Worm (Caenorhabditis elegans) whole organism, L1 larva: Measurements from ENCODE around the gene npr-22.
A peak's percentile ranks its signal among the peaks of the same experiment; 100 is the strongest.

Source experiments
- C16A3.4 ChIP-seq: fragments of 150-350 bp; optimal IDR thresholded peaks from 2 replicates; lab custom pipeline; 2014; ENCODE audit warnings: missing biosample characterization, missing genetic modification characterization
- C34B4.2 ChIP-seq: sonication (generic microtip); optimal IDR thresholded peaks from 2 replicates; lab custom pipeline; 2017; ENCODE audit warnings: mild to moderate bottlenecking, missing genetic modification characterization, missing compliant biosample characterization
- aha-1 ChIP-seq: fragments of 150-350 bp; optimal IDR thresholded peaks from 2 replicates; lab custom pipeline; 2014; ENCODE audit warnings: missing biosample characterization, missing genetic modification characterization
- aly-2 ChIP-seq: fragments of 150-350 bp; optimal IDR thresholded peaks from 2 replicates; lab custom pipeline; 2014; ENCODE audit warnings: missing biosample characterization, missing genetic modification characterization
- ama-1 ChIP-seq: fragments of 150-350 bp; optimal IDR thresholded peaks from 2 replicates; lab custom pipeline; 2014
- blmp-1 ChIP-seq: fragments of 150-350 bp; optimal IDR thresholded peaks from 2 replicates; lab custom pipeline; 2014; ENCODE audit warnings: missing biosample characterization, missing genetic modification characterization
- ceh-82 ChIP-seq, 3 experiments: fragments of 150-350 bp in 1 of 3; sonication (generic microtip) in 2 of 3; optimal IDR thresholded peaks; 2 replicates each; lab custom pipeline; 2014 to 2017; ENCODE audit warnings: missing biosample characterization in 3 of 3, missing genetic modification characterization in 3 of 3
- ceh-90 ChIP-seq: sonication (generic microtip); optimal IDR thresholded peaks from 2 replicates; lab custom pipeline; 2016; ENCODE audit warnings: missing genetic modification characterization, missing compliant biosample characterization
- ces-1 ChIP-seq: fragments of 150-350 bp; optimal IDR thresholded peaks from 2 replicates; lab custom pipeline; 2014; ENCODE audit warnings: missing biosample characterization, missing genetic modification reagents, missing genetic modification characterization
- dsc-1 ChIP-seq: sonication (generic microtip); optimal IDR thresholded peaks from 2 replicates; lab custom pipeline; 2016; ENCODE audit warnings: mild to moderate bottlenecking, missing genetic modification characterization, missing compliant biosample characterization
- efl-1 ChIP-seq, 4 experiments: fragments of 150-350 bp; optimal IDR thresholded peaks in 3 of 4; peaks in 1 of 4; 1 replicate in 1 of 4; 2 replicates in 3 of 4; lab custom pipeline; 2014; ENCODE audit warnings: missing biosample characterization in 2 of 4, missing genetic modification characterization in 2 of 4, missing genetic modification reagents in 2 of 4
- egl-13 ChIP-seq: sonication (generic microtip); optimal IDR thresholded peaks from 2 replicates; lab custom pipeline; 2016; ENCODE audit warnings: missing genotype, missing genetic modification reagents, missing genetic modification characterization, missing compliant biosample characterization
- egl-27 ChIP-seq, 2 experiments: fragments of 150-350 bp in 1 of 2; sonication (generic microtip); optimal IDR thresholded peaks; 3 replicates each; lab custom pipeline; 2017 to 2018; ENCODE audit warnings: missing biosample characterization in 2 of 2, missing genetic modification characterization in 2 of 2, missing genetic modification reagents in 2 of 2
- elt-3 ChIP-seq, 6 experiments: fragments of 150-350 bp in 1 of 6; sonication (generic microtip); optimal IDR thresholded peaks; 2 replicates each; lab custom pipeline; 2017 to 2018; ENCODE audit warnings: missing biosample characterization in 6 of 6, missing genetic modification characterization in 6 of 6, inconsistent platforms in 1 of 6
- fos-1 ChIP-seq: fragments of 150-350 bp; optimal IDR thresholded peaks from 2 replicates; lab custom pipeline; 2014; ENCODE audit warnings: missing biosample characterization, missing genetic modification characterization
- grh-1 ChIP-seq: fragments of 200-800 bp; sonication (Bioruptor generic); IDR thresholded peaks from 2 replicates; pipeline ENCODE4 v1.3.6; 2022; ENCODE audit warnings: missing genetic modification reagents, missing genetic modification characterization, missing compliant biosample characterization
- hlh-17 ChIP-seq: fragments of 200-800 bp; sonication (Bioruptor generic); optimal IDR thresholded peaks from 2 replicates; lab custom pipeline; 2018; ENCODE audit warnings: missing genetic modification characterization, mild to moderate bottlenecking, missing compliant biosample characterization, moderate library complexity, borderline replicate concordance
- isw-1 ChIP-seq: fragments of 200-800 bp; sonication (Bioruptor generic); IDR thresholded peaks from 2 replicates; pipeline ENCODE4 v1.3.6; 2022; ENCODE audit warnings: missing genetic modification characterization, missing compliant biosample characterization
- jun-1 ChIP-seq: fragments of 150-350 bp; optimal IDR thresholded peaks from 2 replicates; lab custom pipeline; 2014; ENCODE audit warnings: missing biosample characterization, missing genetic modification reagents, missing genetic modification characterization
- lin-13 ChIP-seq: fragments of 150-350 bp; optimal IDR thresholded peaks from 2 replicates; lab custom pipeline; 2014; ENCODE audit warnings: missing biosample characterization, missing genetic modification reagents, missing genetic modification characterization
- lin-14 ChIP-seq: fragments of 200-800 bp; sonication (Bioruptor generic); optimal IDR thresholded peaks from 2 replicates; lab custom pipeline; 2018; ENCODE audit warnings: mild to moderate bottlenecking, missing genetic modification characterization, moderate library complexity, missing compliant biosample characterization
- lin-15B ChIP-seq: fragments of 150-350 bp; sonication (generic microtip); optimal IDR thresholded peaks from 3 replicates; lab custom pipeline; 2014; ENCODE audit warnings: missing biosample characterization, missing genetic modification characterization
- lin-35 ChIP-seq, 2 experiments: fragments of 150-350 bp; optimal IDR thresholded peaks; 2 replicates each; lab custom pipeline; 2014; ENCODE audit warnings: missing biosample characterization in 2 of 2, missing genetic modification characterization in 2 of 2, missing genetic modification reagents in 2 of 2
- lin-39 ChIP-seq: fragments of 150-350 bp; optimal IDR thresholded peaks from 2 replicates; lab custom pipeline; 2014; ENCODE audit warnings: missing biosample characterization, missing genetic modification reagents, missing genetic modification characterization
- lir-3 ChIP-seq: sonication (generic microtip); optimal IDR thresholded peaks from 2 replicates; lab custom pipeline; 2016; ENCODE audit warnings: mild to moderate bottlenecking, missing genetic modification characterization, moderate library complexity, missing compliant biosample characterization; ENCODE audit not compliant: poor library complexity
- nhr-12 ChIP-seq: sonication (generic microtip); optimal IDR thresholded peaks from 2 replicates; lab custom pipeline; 2017; ENCODE audit warnings: missing biosample characterization, missing genetic modification characterization
- nhr-19 ChIP-seq: fragments of 200-800 bp; sonication (Bioruptor generic); conservative IDR thresholded peaks from 2 replicates; pipeline ENCODE4 v1.3.6; 2022; ENCODE audit warnings: missing genetic modification characterization, missing compliant biosample characterization
- nhr-237 ChIP-seq: fragments of 150-350 bp; optimal IDR thresholded peaks from 2 replicates; lab custom pipeline; 2014; ENCODE audit warnings: missing biosample characterization, missing genetic modification characterization
- nhr-28 ChIP-seq: fragments of 150-350 bp; optimal IDR thresholded peaks from 2 replicates; lab custom pipeline; 2014; ENCODE audit warnings: missing biosample characterization, missing genetic modification characterization
- nhr-71 ChIP-seq: sonication (generic microtip); optimal IDR thresholded peaks from 2 replicates; lab custom pipeline; 2016; ENCODE audit warnings: mild to moderate bottlenecking, missing genetic modification characterization, moderate library complexity, missing compliant biosample characterization
- nhr-76 ChIP-seq: sonication (generic microtip); optimal IDR thresholded peaks from 2 replicates; lab custom pipeline; 2017; ENCODE audit warnings: missing biosample characterization, missing genetic modification characterization
- nhr-84 ChIP-seq: sonication (generic microtip); optimal IDR thresholded peaks from 2 replicates; lab custom pipeline; 2017; ENCODE audit warnings: missing biosample characterization, missing genetic modification characterization
- nhr-90 ChIP-seq: sonication (generic microtip); optimal IDR thresholded peaks from 2 replicates; lab custom pipeline; 2016; ENCODE audit warnings: mild to moderate bottlenecking, missing genetic modification characterization, missing compliant biosample characterization; ENCODE audit not compliant: poor library complexity
- pag-3 ChIP-seq: sonication (generic microtip); optimal IDR thresholded peaks from 2 replicates; lab custom pipeline; 2017; ENCODE audit warnings: missing genetic modification characterization, mild to moderate bottlenecking, missing compliant biosample characterization, antibody characterized with exemption, borderline replicate concordance; ENCODE audit not compliant: insufficient read depth
- pax-3 ChIP-seq: fragments of 200-800 bp; sonication (Bioruptor generic); optimal IDR thresholded peaks from 2 replicates; lab custom pipeline; 2018; ENCODE audit warnings: mild to moderate bottlenecking, missing genetic modification characterization, moderate library complexity, missing compliant biosample characterization
- rnt-1 ChIP-seq: sonication (generic microtip); optimal IDR thresholded peaks from 2 replicates; lab custom pipeline; 2016; ENCODE audit warnings: mild to moderate bottlenecking, missing genetic modification characterization, moderate library complexity, missing compliant biosample characterization
- sox-4 ChIP-seq: sonication (generic microtip); optimal IDR thresholded peaks from 2 replicates; lab custom pipeline; 2016; ENCODE audit warnings: missing genetic modification characterization, missing compliant biosample characterization
- sptf-1 ChIP-seq: fragments of 150-350 bp; optimal IDR thresholded peaks from 2 replicates; lab custom pipeline; 2014; ENCODE audit warnings: missing biosample characterization, missing genetic modification characterization
- sup-37 ChIP-seq: fragments of 200-800 bp; sonication (Bioruptor generic); optimal IDR thresholded peaks from 2 replicates; lab custom pipeline; 2018; ENCODE audit warnings: mild to moderate bottlenecking, missing genetic modification characterization, missing compliant biosample characterization
- swsn-7 ChIP-seq: sonication (generic microtip); optimal IDR thresholded peaks from 2 replicates; lab custom pipeline; 2016; ENCODE audit warnings: missing genetic modification characterization, missing compliant biosample characterization
- tlp-1 ChIP-seq: fragments of 150-350 bp; optimal IDR thresholded peaks from 2 replicates; lab custom pipeline; 2014; ENCODE audit warnings: missing biosample characterization, missing genetic modification characterization
- vab-15 ChIP-seq: sonication (generic microtip); optimal IDR thresholded peaks from 2 replicates; lab custom pipeline; 2017; ENCODE audit warnings: missing genotype, mild to moderate bottlenecking, missing genetic modification characterization, missing compliant biosample characterization
- xbp-1 ChIP-seq: sonication (generic microtip); optimal IDR thresholded peaks from 2 replicates; lab custom pipeline; 2016; ENCODE audit warnings: missing genetic modification characterization, missing compliant biosample characterization
- zag-1 ChIP-seq: fragments of 150-350 bp; optimal IDR thresholded peaks from 2 replicates; lab custom pipeline; 2014; ENCODE audit warnings: missing biosample characterization, missing genetic modification characterization
- zip-4 ChIP-seq: fragments of 200-800 bp; sonication (Bioruptor generic); optimal IDR thresholded peaks from 2 replicates; lab custom pipeline; 2018; ENCODE audit warnings: mild to moderate bottlenecking, missing genetic modification characterization, moderate library complexity, missing compliant biosample characterization
- ztf-11 ChIP-seq, 2 experiments: sonication (generic microtip); optimal IDR thresholded peaks; 2 replicates each; lab custom pipeline; 2016 to 2017; ENCODE audit warnings: missing genetic modification characterization in 2 of 2, missing biosample characterization in 1 of 2, missing compliant biosample characterization in 1 of 2
- ztf-4 ChIP-seq: fragments of 150-350 bp; optimal IDR thresholded peaks from 2 replicates; lab custom pipeline; 2014; ENCODE audit warnings: missing biosample characterization, missing genetic modification characterization

npr-22 gene

ce11 chrIV:8559132-8559531 lies at the start of gene npr-22:
Gene npr-22, plus strand, starts transcription at chrIV:8559432.
- no peak for TF ChIP-seq sptf-1 (tag; lab: Kevin White, UChicago)
- no peak for TF ChIP-seq tlp-1
- no peak for TF ChIP-seq nhr-12 (tag; lab: Kevin White, UChicago)
- no peak for TF ChIP-seq blmp-1 (tag; lab: Kevin White, UChicago)
- no peak for TF ChIP-seq isw-1 (GFP tag; lab: Robert Waterston, UW)
- TF ChIP-seq aly-2, result no peak
- TF ChIP-seq nhr-237 (tag; lab: Kevin White, UChicago), result no peak
- TF ChIP-seq ztf-11 (tag; optimal IDR thresholded peaks at IDR 0.05; lab: Kevin White, UChicago), result no peak
- no peak for TF ChIP-seq zag-1 (tag; lab: Kevin White, UChicago)

ce11 chrIV:8510534-8510933 lies 48.7 kb upstream of the npr-22 start, which contains the start of gene tag-77:
Gene tag-77, minus strand, starts transcription at chrIV:8510548.
- TF ChIP-seq fos-1 (tag; lab: Kevin White, UChicago), result peak; percentile 84
- peak; percentile 20 for TF ChIP-seq nhr-90 (tag; lab: Kevin White, UChicago)
- TF ChIP-seq efl-1 (optimal IDR thresholded peaks at IDR 0.05; lab: Kevin White, UChicago), result peak; percentile 6 to 51
- TF ChIP-seq efl-1 (GFP tag; optimal IDR thresholded peaks at IDR 0.05 in 1 of 2; lab: Kevin White, UChicago), result no peak
- TF ChIP-seq sup-37 (GFP tag; lab: Kevin White, UChicago), result no peak
- TF ChIP-seq elt-3 (tag; optimal IDR thresholded peaks at IDR 0.05; lab: Kevin White, UChicago), result peak in 1 of 6 experiments; percentile 2
- TF ChIP-seq swsn-7, result no peak
- TF ChIP-seq jun-1 (tag; lab: Kevin White, UChicago), result peak; percentile 32
- TF ChIP-seq lin-14 (GFP tag; lab: Kevin White, UChicago), result peak; percentile 27
- no peak for TF ChIP-seq lin-39 (tag; lab: Kevin White, UChicago)
- peak in 1 of 2 experiments; percentile 1 for TF ChIP-seq lin-35 (GFP tag; optimal IDR thresholded peaks at IDR 0.05; lab: Kevin White, UChicago)
- TF ChIP-seq rnt-1, result peak; percentile 14

ce11 chrIV:8511056-8511455 lies 48.2 kb upstream of the npr-22 start, which contains the start of gene mes-6:
Gene mes-6, plus strand, starts transcription at chrIV:8511284.
- TF ChIP-seq lin-15B (tag; lab: Kevin White, UChicago) (no peak), tlp-1 (no peak), vab-15 (peak; percentile 19), nhr-76 (tag; lab: Kevin White, UChicago) (no peak), lin-13 (GFP tag; lab: Kevin White, UChicago) (no peak), ztf-4 (tag; lab: Kevin White, UChicago) (no peak), aha-1 (no peak), swsn-7 (no peak), ama-1 (lab: Kevin White, UChicago) (no peak), egl-13 (tag; lab: Kevin White, UChicago) (no peak), egl-27 (tag; optimal IDR thresholded peaks at IDR 0.05; lab: Kevin White, UChicago) (no peak), nhr-28 (tag; lab: Kevin White, UChicago) (no peak), sup-37 (GFP tag; lab: Kevin White, UChicago) (no peak), hlh-17 (GFP tag; lab: Kevin White, UChicago) (no peak), nhr-237 (tag; lab: Kevin White, UChicago) (no peak), grh-1 (GFP tag; lab: Robert Waterston, UW) (no peak), nhr-19 (GFP tag; lab: Robert Waterston, UW) (peak; percentile 16; the same call in 1 of the 2 replicates), nhr-71 (peak; percentile 42), ces-1 (GFP tag; lab: Kevin White, UChicago) (peak; percentile 46), blmp-1 (tag; lab: Kevin White, UChicago) (peak; percentile 31), dsc-1 (tag; lab: Kevin White, UChicago) (peak; percentile 16), C34B4.2 (no peak), zip-4 (GFP tag; lab: Kevin White, UChicago) (no peak), nhr-90 (tag; lab: Kevin White, UChicago) (no peak), pax-3 (tag; lab: Kevin White, UChicago) (no peak), ceh-90 (tag; lab: Kevin White, UChicago) (no peak), efl-1 (optimal IDR thresholded peaks at IDR 0.05; lab: Kevin White, UChicago) (peak; percentile 89), efl-1 (GFP tag; optimal IDR thresholded peaks at IDR 0.05 in 1 of 2; lab: Kevin White, UChicago) (peak; percentile 88 to 98), nhr-84 (tag; lab: Kevin White, UChicago) (no peak), C16A3.4 (tag; lab: Kevin White, UChicago) (peak; percentile 55), ceh-82 (tag; optimal IDR thresholded peaks at IDR 0.05; lab: Kevin White, UChicago) (peak in 2 of 3 experiments; percentile 20 to 63), sox-4 (no peak), lir-3 (tag; lab: Kevin White, UChicago) (no peak), aly-2 (no peak), xbp-1 (tag; lab: Kevin White, UChicago) (peak; percentile 43), pag-3 (no peak), elt-3 (tag; optimal IDR thresholded peaks at IDR 0.05; lab: Kevin White, UChicago) (peak in 1 of 6 experiments; percentile 62)
